Fruit fly (Drosophila melanogaster) whole organism, embryonic: Measurements from ENCODE around the gene CG17221.

ENCODE experiments used
- Bdp1 ChIP-seq: fragments of 200-800 bp; sonication (Bioruptor generic); optimal IDR thresholded peaks from 3 replicates; lab custom pipeline; 2016; ENCODE audit warnings: missing biosample characterization, missing genetic modification characterization
- C15 ChIP-seq: fragments of 200-800 bp; sonication (Bioruptor generic); IDR thresholded peaks from 3 replicates; pipeline ENCODE4 v1.3.6; 2022; ENCODE audit warnings: missing biosample characterization, missing genetic modification characterization
- CG11247 ChIP-seq: fragments of 200-800 bp; sonication (Bioruptor generic); IDR thresholded peaks from 2 replicates; pipeline ENCODE4 v1.3.6; 2022; ENCODE audit warnings: missing biosample characterization, missing genetic modification characterization
- CG11723 ChIP-seq: fragments of 200-800 bp; sonication (Bioruptor generic); optimal IDR thresholded peaks from 2 replicates; lab custom pipeline; 2017; ENCODE audit warnings: missing biosample characterization, mild to moderate bottlenecking, missing genetic modification characterization
- CG13775 ChIP-seq: fragments of 200-800 bp; sonication (Bioruptor generic); optimal IDR thresholded peaks from 3 replicates; lab custom pipeline; 2017; ENCODE audit warnings: missing biosample characterization, mild to moderate bottlenecking, missing genetic modification characterization
- CG14965 ChIP-seq: fragments of 200-800 bp; sonication (Bioruptor generic); optimal IDR thresholded peaks from 2 replicates; lab custom pipeline; 2016; ENCODE audit warnings: missing biosample characterization, missing genetic modification characterization, borderline replicate concordance
- CG30403 ChIP-seq: fragments of 200-800 bp; sonication (Bioruptor generic); optimal IDR thresholded peaks from 3 replicates; lab custom pipeline; 2016; ENCODE audit warnings: missing biosample characterization, missing genetic modification characterization
- CG3407 ChIP-seq: fragments of 200-800 bp; sonication (Bioruptor generic); optimal IDR thresholded peaks from 2 replicates; lab custom pipeline; 2018; ENCODE audit warnings: missing biosample characterization, mild to moderate bottlenecking, missing genetic modification characterization
- CG3838 ChIP-seq: fragments of 200-800 bp; sonication (Bioruptor generic); optimal IDR thresholded peaks from 3 replicates; lab custom pipeline; 2016; ENCODE audit warnings: missing biosample characterization, missing genetic modification characterization
- CG4328 ChIP-seq: fragments of 200-800 bp; sonication (Bioruptor generic); optimal IDR thresholded peaks from 3 replicates; lab custom pipeline; 2017; ENCODE audit warnings: missing biosample characterization, missing genetic modification reagents, missing genetic modification characterization
- CG4730 ChIP-seq: fragments of 200-800 bp; sonication (Bioruptor generic); IDR thresholded peaks from 2 replicates; pipeline ENCODE4 v1.3.6; 2022; ENCODE audit warnings: missing biosample characterization, missing genetic modification characterization
- CG5953 ChIP-seq: fragments of 200-800 bp; sonication (Bioruptor generic); IDR thresholded peaks from 2 replicates; pipeline ENCODE4 v1.3.6; 2022; ENCODE audit warnings: missing biosample characterization, missing genetic modification characterization
- CG6254 ChIP-seq: fragments of 200-800 bp; sonication (Bioruptor generic); optimal IDR thresholded peaks from 3 replicates; lab custom pipeline; 2017; ENCODE audit warnings: mild to moderate bottlenecking, missing biosample characterization, missing genetic modification reagents, missing genetic modification characterization
- CG6654 ChIP-seq: fragments of 200-800 bp; sonication (Bioruptor generic); optimal IDR thresholded peaks from 2 replicates; lab custom pipeline; 2017; ENCODE audit warnings: missing biosample characterization, mild to moderate bottlenecking, missing genetic modification characterization
- CG7271 ChIP-seq: fragments of 200-800 bp; sonication (Bioruptor generic); optimal IDR thresholded peaks from 2 replicates; lab custom pipeline; 2018; ENCODE audit warnings: missing biosample characterization, mild to moderate bottlenecking, missing genetic modification characterization, moderate library complexity
- CG8388 ChIP-seq: fragments of 200-800 bp; sonication (Bioruptor generic); optimal IDR thresholded peaks from 2 replicates; lab custom pipeline; 2019; ENCODE audit warnings: missing biosample characterization, mild to moderate bottlenecking, missing genetic modification characterization, moderate library complexity
- CkIIα-i1 ChIP-seq: fragments of 200-800 bp; sonication (Bioruptor generic); IDR thresholded peaks from 2 replicates; pipeline ENCODE4 v1.3.6; 2022; ENCODE audit warnings: missing biosample characterization, missing genetic modification characterization
- Gsc ChIP-seq: fragments of 200-800 bp; sonication (Bioruptor generic); IDR thresholded peaks from 2 replicates; pipeline ENCODE4 v1.3.6; 2022; ENCODE audit warnings: missing biosample characterization, missing genetic modification characterization
- Hr39 ChIP-seq: fragments of >200 bp; optimal IDR thresholded peaks from 2 replicates; lab custom pipeline; 2017
- Kr ChIP-seq: fragments of 200-800 bp; sonication (Bioruptor generic); optimal IDR thresholded peaks from 2 replicates; lab custom pipeline; 2017; ENCODE audit warnings: missing biosample characterization, mild to moderate bottlenecking, missing genetic modification characterization
- Med ChIP-seq: fragments of 200-800 bp; sonication (Bioruptor generic); peaks from one replicate; lab custom pipeline; 2016; ENCODE audit warnings: missing biosample characterization, missing genetic modification characterization, mild to moderate bottlenecking, inconsistent platforms, moderate library complexity
- NfI ChIP-seq: fragments of 200-800 bp; sonication (Bioruptor generic); optimal IDR thresholded peaks from 3 replicates; lab custom pipeline; 2018; ENCODE audit warnings: missing biosample characterization, mild to moderate bottlenecking, missing genetic modification characterization, moderate library complexity
- Pdp1 ChIP-seq, 2 experiments: fragments of 200-800 bp; sonication (Bioruptor generic); optimal IDR thresholded peaks; 3 replicates each; lab custom pipeline; 2016; ENCODE audit warnings: missing biosample characterization in 2 of 2, missing genetic modification characterization in 2 of 2, mild to moderate bottlenecking in 1 of 2, moderate library complexity in 1 of 2
- Sox100B ChIP-seq: fragments of 200-800 bp; sonication (Bioruptor generic); optimal IDR thresholded peaks from 3 replicates; lab custom pipeline; 2018; ENCODE audit warnings: missing biosample characterization, mild to moderate bottlenecking, missing genetic modification characterization
- Sry-δ ChIP-seq: fragments of 200-800 bp; sonication (Bioruptor generic); optimal IDR thresholded peaks from 2 replicates; lab custom pipeline; 2016; ENCODE audit warnings: missing biosample characterization, missing genetic modification characterization
- abd-A ChIP-seq: fragments of 200-800 bp; sonication (Bioruptor generic); optimal IDR thresholded peaks from 3 replicates; lab custom pipeline; 2019; ENCODE audit warnings: missing biosample characterization, mild to moderate bottlenecking, missing genetic modification characterization, moderate library complexity
- al ChIP-seq: fragments of 200-800 bp; sonication (Bioruptor generic); IDR thresholded peaks from 2 replicates; pipeline ENCODE4 v1.3.6; 2022; ENCODE audit warnings: missing biosample characterization, missing genetic modification characterization
- ash1 ChIP-seq: fragments of 200-800 bp; sonication (Bioruptor generic); optimal IDR thresholded peaks from 2 replicates; lab custom pipeline; 2018; ENCODE audit warnings: missing biosample characterization, mild to moderate bottlenecking, missing genetic modification characterization
- bcd ChIP-seq: fragments of 200-800 bp; sonication (Bioruptor generic); optimal IDR thresholded peaks from 2 replicates; lab custom pipeline; 2017; ENCODE audit warnings: missing biosample characterization, mild to moderate bottlenecking, missing genetic modification characterization
- chinmo ChIP-seq: fragments of 200-800 bp; sonication (Bioruptor generic); IDR thresholded peaks from 4 replicates; pipeline ENCODE4 v1.3.6; 2022; ENCODE audit warnings: missing biosample characterization, missing genetic modification characterization; ENCODE audit not compliant: partially characterized antibody
- emc ChIP-seq: fragments of 200-800 bp; sonication (Bioruptor generic); optimal IDR thresholded peaks from 2 replicates; lab custom pipeline; 2016; ENCODE audit warnings: missing biosample characterization, missing genetic modification characterization
- ewg ChIP-seq: fragments of 200-800 bp; sonication (Bioruptor generic); optimal IDR thresholded peaks from 3 replicates; lab custom pipeline; 2017; ENCODE audit warnings: mild to moderate bottlenecking, missing biosample characterization, missing genetic modification reagents, missing genetic modification characterization
- fru ChIP-seq: fragments of >200 bp; optimal IDR thresholded peaks from 2 replicates; lab custom pipeline; 2017
- fu2 ChIP-seq: fragments of 200-800 bp; sonication (Bioruptor generic); optimal IDR thresholded peaks from 2 replicates; lab custom pipeline; 2016; ENCODE audit warnings: missing biosample characterization, missing genetic modification characterization
- ham ChIP-seq: fragments of 200-800 bp; sonication (Bioruptor generic); IDR thresholded peaks from 2 replicates; pipeline ENCODE4 v1.3.6; 2022; ENCODE audit warnings: missing biosample characterization, missing genetic modification characterization
- insv ChIP-seq, 2 experiments: fragments of 200-800 bp; sonication (Bioruptor generic); optimal IDR thresholded peaks; 3 replicates each; lab custom pipeline; 2016 to 2018; ENCODE audit warnings: missing biosample characterization in 2 of 2, missing genetic modification characterization in 2 of 2
- jing ChIP-seq: fragments of 200-800 bp; sonication (Bioruptor generic); optimal IDR thresholded peaks from 2 replicates; lab custom pipeline; 2018; ENCODE audit warnings: missing biosample characterization, mild to moderate bottlenecking, missing genetic modification characterization
- kay ChIP-seq: fragments of 200-800 bp; sonication (Bioruptor generic); optimal IDR thresholded peaks from 2 replicates; lab custom pipeline; 2016; ENCODE audit warnings: missing biosample characterization, missing genetic modification characterization
- knrl ChIP-seq: fragments of 200-800 bp; sonication (Bioruptor generic); IDR thresholded peaks from 3 replicates; pipeline ENCODE4 v1.3.6; 2022; ENCODE audit warnings: missing biosample characterization, missing genetic modification characterization; ENCODE audit not compliant: partially characterized antibody
- lab ChIP-seq: fragments of 200-800 bp; sonication (Bioruptor generic); optimal IDR thresholded peaks from 3 replicates; lab custom pipeline; 2017; ENCODE audit warnings: missing biosample characterization, missing genetic modification characterization, mild to moderate bottlenecking, moderate library complexity, missing genetic modification reagents
- mirr ChIP-seq: fragments of 200-800 bp; sonication (Bioruptor generic); optimal IDR thresholded peaks from 3 replicates; lab custom pipeline; 2018; ENCODE audit warnings: missing biosample characterization, mild to moderate bottlenecking, missing genetic modification characterization
- nmo ChIP-seq: fragments of 200-800 bp; sonication (Bioruptor generic); optimal IDR thresholded peaks from 2 replicates; lab custom pipeline; 2018; ENCODE audit warnings: missing biosample characterization, mild to moderate bottlenecking, missing genetic modification characterization, moderate library complexity
- onecut ChIP-seq: fragments of 200-800 bp; sonication (Bioruptor generic); IDR thresholded peaks from 2 replicates; pipeline ENCODE4 v1.3.6; 2022; ENCODE audit warnings: missing biosample characterization, missing genetic modification characterization
- ranshi ChIP-seq: fragments of 200-800 bp; sonication (Bioruptor generic); IDR thresholded peaks from 2 replicates; pipeline ENCODE4 v1.3.6; 2022; ENCODE audit warnings: missing biosample characterization, missing genetic modification characterization
- ro ChIP-seq: fragments of 200-800 bp; sonication (Bioruptor generic); IDR thresholded peaks from 2 replicates; pipeline ENCODE4 v1.3.6; 2022; ENCODE audit warnings: missing biosample characterization, missing genetic modification characterization
- scrt ChIP-seq: fragments of 200-800 bp; sonication (Bioruptor generic); optimal IDR thresholded peaks from 2 replicates; lab custom pipeline; 2018; ENCODE audit warnings: missing biosample characterization, mild to moderate bottlenecking, missing genetic modification characterization, moderate library complexity
- tgo ChIP-seq: fragments of 200-800 bp; sonication (Bioruptor generic); IDR thresholded peaks from 3 replicates; pipeline ENCODE4 v1.3.6; 2022; ENCODE audit warnings: missing biosample characterization, missing genetic modification characterization
- vvl ChIP-seq: fragments of 200-800 bp; sonication (Bioruptor generic); IDR thresholded peaks from 2 replicates; pipeline ENCODE4 v1.3.6; 2022; ENCODE audit warnings: missing biosample characterization, missing genetic modification characterization
- wek ChIP-seq: fragments of 200-800 bp; sonication (Bioruptor generic); optimal IDR thresholded peaks from 3 replicates; lab custom pipeline; 2018; ENCODE audit warnings: missing biosample characterization, mild to moderate bottlenecking, missing genetic modification characterization, moderate library complexity

The CG17221 gene

DNA sequence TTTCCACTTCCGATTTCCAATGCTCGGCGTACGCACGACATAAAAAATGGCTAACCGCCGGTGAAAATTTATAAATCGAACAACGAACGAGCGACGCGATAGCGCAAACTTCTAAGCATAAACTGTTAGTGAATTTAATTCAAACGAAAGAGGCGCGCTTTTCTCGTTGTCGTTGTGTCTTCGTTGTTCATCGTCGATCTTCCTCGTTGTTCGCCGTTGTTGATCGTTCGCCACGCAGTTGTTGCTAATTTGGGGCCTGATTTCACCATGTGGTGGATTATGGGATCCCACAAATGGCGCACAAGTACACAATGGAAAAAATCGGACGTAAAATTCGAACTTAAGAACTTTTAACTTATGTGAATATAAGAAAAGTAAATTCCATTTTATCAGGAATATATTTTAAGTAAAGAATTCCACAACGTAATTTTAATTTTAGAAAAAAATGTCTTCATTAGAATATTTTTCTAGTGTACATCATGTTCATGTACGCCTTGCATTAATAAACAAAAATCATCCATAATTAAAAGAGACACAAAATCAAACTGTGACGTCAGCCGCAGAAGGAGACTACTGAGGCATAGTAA is 46.6 kb downstream of the CG17221 start (continued):
- TF ChIP-seq CG8388 = peak; percentile 49
- peak; percentile 48 for TF ChIP-seq NfI (GFP tag; lab: Kevin White, UChicago)
- peak; percentile 8 for TF ChIP-seq emc (GFP tag; lab: Kevin White, UChicago)
- TF ChIP-seq knrl (GFP tag; lab: Robert Waterston, UW) = no peak
- TF ChIP-seq Kr (GFP tag; lab: Kevin White, UChicago) = no peak
- TF ChIP-seq al (GFP tag; lab: Robert Waterston, UW) = peak; percentile 71; the same call in 1 of the 2 replicates

DNA sequence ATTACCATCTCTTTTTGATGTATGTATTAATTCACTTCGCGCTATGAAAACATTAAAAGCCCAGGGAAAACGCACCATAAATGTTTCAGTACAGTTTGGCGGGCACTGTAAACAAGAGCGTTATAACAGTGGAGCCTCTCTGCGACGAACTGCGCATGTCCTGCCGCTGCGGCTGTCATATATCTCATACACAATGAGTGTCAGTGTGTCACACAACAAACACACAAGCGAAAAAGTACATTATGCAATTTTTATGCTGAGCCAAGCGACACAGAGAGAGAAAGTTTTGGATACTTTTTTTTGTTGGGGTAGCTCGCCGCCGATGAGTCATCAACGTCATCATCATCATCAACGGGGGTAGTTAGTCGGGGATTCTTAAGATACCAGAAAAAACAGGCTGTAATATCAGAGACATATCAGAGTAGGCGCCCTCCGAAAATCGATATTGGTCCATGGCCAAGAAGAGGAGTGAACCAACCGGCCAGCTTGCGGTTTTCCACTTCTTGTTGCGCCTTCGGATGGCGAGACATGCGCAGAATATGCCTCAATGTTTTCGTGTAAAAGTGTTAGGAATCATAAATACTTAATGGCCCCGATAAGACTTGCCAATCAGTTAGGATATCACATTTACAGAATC is 48.6 kb downstream of the CG17221 start:
- TF ChIP-seq CG4730 (GFP tag; lab: Robert Waterston, UW) (no peak), ewg (GFP tag; lab: Kevin White, UChicago) (peak; percentile 87), CG14965 (no peak), CG30403 (GFP tag; lab: Kevin White, UChicago) (no peak), CG3407 (GFP tag; lab: Kevin White, UChicago) (no peak), CG5953 (GFP tag; lab: Robert Waterston, UW) (no peak), ham (no peak), mirr (GFP tag; lab: Kevin White, UChicago) (no peak), nmo (GFP tag; lab: Kevin White, UChicago) (no peak), abd-A (tag; lab: Kevin White, UChicago) (peak; percentile 77), Gsc (GFP tag; lab: Robert Waterston, UW) (no peak), kay (GFP tag; lab: Kevin White, UChicago) (peak; percentile 2), Bdp1 (GFP tag; lab: Kevin White, UChicago) (no peak), vvl (GFP tag; lab: Robert Waterston, UW) (no peak), Med (GFP tag; lab: Kevin White, UChicago) (peak; percentile 64), scrt (GFP tag; lab: Kevin White, UChicago) (peak; percentile 68), ash1 (GFP tag; lab: Kevin White, UChicago) (no peak), CG11247 (GFP tag; lab: Robert Waterston, UW) (no peak), Sry-δ (no peak), fu2 (GFP tag; lab: Kevin White, UChicago) (no peak), insv (GFP tag; optimal IDR thresholded peaks at IDR 0.05; lab: Kevin White, UChicago) (no peak), CkIIα-i1 (GFP tag; lab: Robert Waterston, UW) (no peak), C15 (GFP tag; lab: Robert Waterston, UW) (no peak), ranshi (GFP tag; lab: Robert Waterston, UW) (no peak), fru (lab: Kevin White, UChicago) (no peak), CG11723 (GFP tag; lab: Kevin White, UChicago) (no peak), CG4328 (GFP tag; lab: Kevin White, UChicago) (no peak), jing (GFP tag; lab: Kevin White, UChicago) (no peak), onecut (GFP tag; lab: Robert Waterston, UW) (peak; percentile 89), CG6254 (GFP tag; lab: Kevin White, UChicago) (no peak), wek (GFP tag; lab: Kevin White, UChicago) (no peak), lab (GFP tag; lab: Kevin White, UChicago) (no peak), tgo (GFP tag; lab: Robert Waterston, UW) (no peak), Pdp1 (GFP tag; optimal IDR thresholded peaks at IDR 0.05; lab: Kevin White, UChicago) (peak in 1 of 2 experiments; percentile 73), ro (GFP tag; lab: Robert Waterston, UW) (no peak), Sox100B (GFP tag; lab: Kevin White, UChicago) (no peak), Hr39 (lab: Kevin White, UChicago) (no peak), bcd (GFP tag; lab: Kevin White, UChicago) (no peak), CG3838 (GFP tag; lab: Kevin White, UChicago) (no peak), CG7271 (tag; lab: Kevin White, UChicago) (no peak), chinmo (0 out of 4 replicates have a peak, but pooled peaks have one; percentile 45), CG6654 (GFP tag; lab: Kevin White, UChicago) (peak; percentile 83), CG13775 (no peak)
